Worm (Caenorhabditis elegans) whole organism, L4 larva: ENCODE data around the gene ric-4.

Source experiments
- F44E2.7 ChIP-seq: fragments of 200-800 bp; sonication (Bioruptor generic); IDR thresholded peaks from 2 replicates; pipeline ENCODE4 v2.1.2; 2022; ENCODE audit warnings: missing genetic modification characterization, missing compliant biosample characterization
- F49E8.2 ChIP-seq: sonication (generic microtip); optimal IDR thresholded peaks from 2 replicates; lab custom pipeline; 2016; ENCODE audit warnings: missing compliant biosample characterization, mild to moderate bottlenecking, missing genetic modification characterization, borderline replicate concordance
- R02D3.7 ChIP-seq: fragments of 150-350 bp; sonication (generic microtip); optimal IDR thresholded peaks from 3 replicates; lab custom pipeline; 2014; ENCODE audit warnings: missing biosample characterization, missing genetic modification characterization
- T20F7.1 ChIP-seq: fragments of 200-800 bp; sonication (Bioruptor generic); optimal IDR thresholded peaks from 2 replicates; lab custom pipeline; 2018; ENCODE audit warnings: mild to moderate bottlenecking, missing genetic modification characterization, missing compliant biosample characterization
- T26A8.4 ChIP-seq: fragments of 200-800 bp; sonication (Bioruptor generic); IDR thresholded peaks from 2 replicates; pipeline ENCODE4 v1.3.6; 2022; ENCODE audit warnings: missing genetic modification characterization, missing compliant biosample characterization
- Y105C5A.15 ChIP-seq: fragments of 200-800 bp; sonication (Bioruptor generic); IDR thresholded peaks from 2 replicates; pipeline ENCODE4 v1.3.6; 2022; ENCODE audit warnings: missing genetic modification characterization, missing compliant biosample characterization
- Y5F2A.4 ChIP-seq: fragments of 200-800 bp; sonication (Bioruptor generic); optimal IDR thresholded peaks from 2 replicates; lab custom pipeline; 2018; ENCODE audit warnings: mild to moderate bottlenecking, missing genetic modification characterization, missing compliant biosample characterization
- Y75B8A.6 ChIP-seq: fragments of 200-800 bp; sonication (Bioruptor generic); IDR thresholded peaks from 2 replicates; pipeline ENCODE4 v1.3.6; 2022; ENCODE audit warnings: missing genetic modification reagents, missing genetic modification characterization, missing compliant biosample characterization
- aha-1 ChIP-seq: fragments of 150-350 bp; peaks from one replicate; lab custom pipeline; 2014; ENCODE audit warnings: missing biosample characterization, missing genetic modification characterization
- ama-1 ChIP-seq: fragments of 150-350 bp; optimal IDR thresholded peaks from 2 replicates; lab custom pipeline; 2014; ENCODE audit warnings: inconsistent platforms, mixed read lengths
- arid-1 ChIP-seq: fragments of 200-800 bp; sonication (Bioruptor generic); conservative IDR thresholded peaks from 2 replicates; pipeline ENCODE4 v1.3.6; 2022; ENCODE audit warnings: missing genetic modification reagents, missing genetic modification characterization, missing compliant biosample characterization
- ceh-44 ChIP-seq: fragments of 200-800 bp; sonication (Bioruptor generic); IDR thresholded peaks from 2 replicates; pipeline ENCODE4 v1.3.6; 2022; ENCODE audit warnings: missing genetic modification reagents, missing genetic modification characterization, missing compliant biosample characterization
- ceh-82 ChIP-seq: sonication (generic microtip); optimal IDR thresholded peaks from 2 replicates; lab custom pipeline; 2017; ENCODE audit warnings: missing biosample characterization, missing genetic modification characterization
- ces-1 ChIP-seq: fragments of 150-350 bp; sonication (generic microtip); optimal IDR thresholded peaks from 4 replicates; lab custom pipeline; 2014; ENCODE audit warnings: missing biosample characterization, missing genetic modification reagents, missing genetic modification characterization
- cey-2 ChIP-seq: sonication (generic microtip); optimal IDR thresholded peaks from 3 replicates; lab custom pipeline; 2017; ENCODE audit warnings: missing genetic modification characterization, mild to moderate bottlenecking, missing compliant biosample characterization, antibody characterized with exemption, borderline replicate concordance; ENCODE audit not compliant: insufficient read depth
- daf-19 ChIP-seq: fragments of 200-800 bp; sonication (Bioruptor generic); conservative IDR thresholded peaks from 2 replicates; pipeline ENCODE4 v1.3.6; 2022; ENCODE audit warnings: missing genetic modification characterization, missing compliant biosample characterization
- dmd-8 ChIP-seq: fragments of 200-800 bp; sonication (Bioruptor generic); IDR thresholded peaks from 2 replicates; pipeline ENCODE4 v1.3.6; 2022; ENCODE audit warnings: missing genetic modification characterization, missing compliant biosample characterization
- dmd-9 ChIP-seq: fragments of 200-800 bp; sonication (Bioruptor generic); IDR thresholded peaks from 2 replicates; pipeline ENCODE4 v1.3.6; 2022; ENCODE audit warnings: missing genetic modification reagents, missing genetic modification characterization, missing compliant biosample characterization
- duxl-1 ChIP-seq: sonication (generic microtip); optimal IDR thresholded peaks from 2 replicates; lab custom pipeline; 2016; ENCODE audit warnings: mild to moderate bottlenecking, missing genetic modification characterization, moderate library complexity, missing compliant biosample characterization; ENCODE audit not compliant: poor library complexity
- egl-27 ChIP-seq: sonication (generic microtip); optimal IDR thresholded peaks from 3 replicates; lab custom pipeline; 2017; ENCODE audit warnings: missing biosample characterization, missing genetic modification reagents, missing genetic modification characterization
- fkh-10 ChIP-seq: fragments of 150-350 bp; optimal IDR thresholded peaks from 2 replicates; lab custom pipeline; 2014; ENCODE audit warnings: missing biosample characterization, missing genetic modification reagents, missing genetic modification characterization
- fos-1 ChIP-seq: fragments of 150-350 bp; optimal IDR thresholded peaks from 2 replicates; lab custom pipeline; 2014; ENCODE audit warnings: missing biosample characterization, missing genetic modification characterization
- gei-8 ChIP-seq: fragments of 200-800 bp; sonication (Bioruptor generic); optimal IDR thresholded peaks from 2 replicates; lab custom pipeline; 2018; ENCODE audit warnings: mild to moderate bottlenecking, missing genetic modification characterization, missing compliant biosample characterization
- hif-1 ChIP-seq, 2 experiments: sonication (generic microtip); optimal IDR thresholded peaks; 2 replicates each; lab custom pipeline; 2016 to 2017; ENCODE audit warnings: missing compliant biosample characterization in 2 of 2, missing genetic modification characterization in 2 of 2, missing genetic modification reagents in 2 of 2, missing genotype in 2 of 2, mild to moderate bottlenecking in 1 of 2
- hlh-11 ChIP-seq: fragments of 200-800 bp; sonication (Bioruptor generic); optimal IDR thresholded peaks from 2 replicates; lab custom pipeline; 2018; ENCODE audit warnings: mild to moderate bottlenecking, missing genetic modification characterization, missing compliant biosample characterization
- hmg-1.1 ChIP-seq: fragments of 200-800 bp; sonication (Bioruptor generic); IDR thresholded peaks from 2 replicates; pipeline ENCODE4 v1.3.6; 2022; ENCODE audit warnings: missing genetic modification reagents, missing genetic modification characterization, missing compliant biosample characterization
- jun-1 ChIP-seq: fragments of 150-350 bp; optimal IDR thresholded peaks from 2 replicates; lab custom pipeline; 2014; ENCODE audit warnings: missing biosample characterization, missing genetic modification reagents, missing genetic modification characterization
- lin-29 ChIP-seq: fragments of 200-800 bp; sonication (Bioruptor generic); IDR thresholded peaks from 2 replicates; pipeline ENCODE4 v1.3.6; 2022; ENCODE audit warnings: missing genetic modification reagents, missing genetic modification characterization, missing compliant biosample characterization
- lin-38 ChIP-seq: fragments of 200-800 bp; sonication (Bioruptor generic); IDR thresholded peaks from 2 replicates; pipeline ENCODE4 v1.3.6; 2022; ENCODE audit warnings: missing genetic modification reagents, missing genetic modification characterization, missing compliant biosample characterization
- lir-3 ChIP-seq: sonication (generic microtip); optimal IDR thresholded peaks from 2 replicates; lab custom pipeline; 2016; ENCODE audit warnings: mild to moderate bottlenecking, missing genetic modification characterization, missing compliant biosample characterization
- lsy-2 ChIP-seq, 2 experiments: fragments of 150-350 bp in 1 of 2; sonication (generic microtip) in 1 of 2; optimal IDR thresholded peaks; 2 replicates each; lab custom pipeline; 2014 to 2017; ENCODE audit warnings: missing biosample characterization in 2 of 2, missing genetic modification characterization in 2 of 2
- madf-5 ChIP-seq, 2 experiments: fragments of 200-800 bp; sonication (Bioruptor generic); IDR thresholded peaks; 2 replicates each; pipeline ENCODE4 v1.3.6; 2022; ENCODE audit warnings: missing compliant biosample characterization in 2 of 2, missing genetic modification characterization in 2 of 2
- mdl-1 ChIP-seq, 2 experiments: fragments of 150-350 bp in 1 of 2; sonication (generic microtip) in 1 of 2; optimal IDR thresholded peaks; 2 replicates each; lab custom pipeline; 2014 to 2017; ENCODE audit warnings: missing biosample characterization in 2 of 2, missing genetic modification characterization in 2 of 2
- mdt-29 ChIP-seq: fragments of 200-800 bp; sonication (Bioruptor generic); IDR thresholded peaks from 2 replicates; pipeline ENCODE4 v1.3.6; 2022; ENCODE audit warnings: missing genetic modification reagents, missing genetic modification characterization, missing compliant biosample characterization
- mxl-3 ChIP-seq: fragments of 200-800 bp; sonication (Bioruptor generic); optimal IDR thresholded peaks from 2 replicates; lab custom pipeline; 2018; ENCODE audit warnings: mild to moderate bottlenecking, missing genetic modification characterization, missing compliant biosample characterization
- nhr-10 ChIP-seq: fragments of 150-350 bp; optimal IDR thresholded peaks from 2 replicates; lab custom pipeline; 2014; ENCODE audit warnings: missing biosample characterization, missing genetic modification characterization
- nhr-25 ChIP-seq: sonication (generic microtip); optimal IDR thresholded peaks from 2 replicates; lab custom pipeline; 2017; ENCODE audit warnings: missing genetic modification characterization, mild to moderate bottlenecking, missing compliant biosample characterization, antibody characterized with exemption, moderate library complexity, borderline replicate concordance; ENCODE audit not compliant: insufficient read depth
- nhr-28 ChIP-seq: fragments of 150-350 bp; optimal IDR thresholded peaks from 2 replicates; lab custom pipeline; 2014; ENCODE audit warnings: missing biosample characterization, missing genetic modification characterization
- nhr-48 ChIP-seq: sonication (generic microtip); optimal IDR thresholded peaks from 2 replicates; lab custom pipeline; 2016; ENCODE audit warnings: mild to moderate bottlenecking, missing genetic modification characterization, missing compliant biosample characterization
- nhr-77 ChIP-seq: fragments of 150-350 bp; optimal IDR thresholded peaks from 2 replicates; lab custom pipeline; 2014; ENCODE audit warnings: missing biosample characterization, missing genetic modification characterization
- php-3 ChIP-seq: fragments of 200-800 bp; sonication (Bioruptor generic); IDR thresholded peaks from 2 replicates; pipeline ENCODE4 v1.3.6; 2022; ENCODE audit warnings: missing genetic modification reagents, missing genetic modification characterization, missing compliant biosample characterization
- saeg-2 ChIP-seq: fragments of 200-800 bp; sonication (Bioruptor generic); IDR thresholded peaks from 2 replicates; pipeline ENCODE4 v1.3.6; 2022; ENCODE audit warnings: missing genetic modification reagents, missing genetic modification characterization, missing compliant biosample characterization
- skn-1 ChIP-seq: fragments of 150-350 bp; optimal IDR thresholded peaks from 2 replicates; lab custom pipeline; 2014; ENCODE audit warnings: missing biosample characterization, missing genetic modification characterization
- spr-3 ChIP-seq: fragments of 200-800 bp; sonication (Bioruptor generic); optimal IDR thresholded peaks from 2 replicates; lab custom pipeline; 2018; ENCODE audit warnings: mild to moderate bottlenecking, missing genetic modification characterization, missing compliant biosample characterization
- unc-62 ChIP-seq, 3 experiments: fragments of 150-350 bp in 1 of 3; sonication (generic microtip); optimal IDR thresholded peaks in 2 of 3; peaks in 1 of 3; 1 replicate in 1 of 3; 2 replicates in 2 of 3; lab custom pipeline; 2014 to 2017; ENCODE audit warnings: missing biosample characterization in 3 of 3, missing genetic modification characterization in 3 of 3, missing genetic modification reagents in 3 of 3, missing genotype in 1 of 3
- zag-1 ChIP-seq: fragments of 150-350 bp; optimal IDR thresholded peaks from 2 replicates; lab custom pipeline; 2014; ENCODE audit warnings: missing biosample characterization, missing genetic modification characterization
- zfp-3 ChIP-seq: fragments of 200-800 bp; sonication (Bioruptor generic); conservative IDR thresholded peaks from 2 replicates; pipeline ENCODE4 v1.3.6; 2022; ENCODE audit warnings: missing genetic modification reagents, missing genetic modification characterization, missing compliant biosample characterization
- zip-11 ChIP-seq: fragments of 200-800 bp; sonication (Bioruptor generic); IDR thresholded peaks from 2 replicates; pipeline ENCODE4 v1.3.6; 2022; ENCODE audit warnings: missing genetic modification characterization, missing compliant biosample characterization
- ztf-7 ChIP-seq: fragments of 150-350 bp; optimal IDR thresholded peaks from 2 replicates; lab custom pipeline; 2014; ENCODE audit warnings: missing biosample characterization, missing genetic modification characterization

Gene ric-4

ce11 chrV:10238665-10239064 lies 31.4 kb downstream of the ric-4 start, which contains the start of gene fubl-1 (continued):
- TF ChIP-seq zag-1 (no peak), cey-2 (no peak), skn-1 (no peak), R02D3.7 (tag; lab: Kevin White, UChicago) (no peak), ceh-44 (GFP tag; lab: Robert Waterston, UW) (no peak), ama-1 (lab: Kevin White, UChicago) (peak; percentile 75), lsy-2 (tag; optimal IDR thresholded peaks at IDR 0.05; lab: Kevin White, UChicago) (peak in 1 of 2 experiments; percentile 19), mxl-3 (no peak), fos-1 (tag; lab: Kevin White, UChicago) (no peak), egl-27 (tag; lab: Kevin White, UChicago) (no peak), hmg-1.1 (GFP tag; lab: Robert Waterston, UW) (no peak), jun-1 (tag; lab: Kevin White, UChicago) (no peak), nhr-48 (tag; lab: Kevin White, UChicago) (no peak), zip-11 (GFP tag; lab: Robert Waterston, UW) (no peak), aha-1 (tag; lab: Kevin White, UChicago) (peak; percentile 82), lin-29 (GFP tag; lab: Robert Waterston, UW) (no peak)
- TF ChIP-seq, all 104 proteins: peak for 9

ce11 chrV:10237959-10238444 lies 32.1 kb downstream of the ric-4 start:
- TF ChIP-seq ces-1 (GFP tag; lab: Kevin White, UChicago), result no peak
- TF ChIP-seq gei-8 (GFP tag; lab: Kevin White, UChicago), result no peak
- TF ChIP-seq lir-3 (tag; lab: Kevin White, UChicago), result no peak
- TF ChIP-seq T20F7.1 (GFP tag; lab: Kevin White, UChicago), result no peak
- TF ChIP-seq Y105C5A.15 (GFP tag; lab: Robert Waterston, UW), result no peak
- no peak for TF ChIP-seq madf-5 (GFP tag; IDR thresholded peaks at IDR 0.05; lab: Robert Waterston, UW)
- TF ChIP-seq ama-1 (lab: Kevin White, UChicago), result peak; percentile 87
- TF ChIP-seq Y5F2A.4 (GFP tag; lab: Kevin White, UChicago), result peak; percentile 18
- TF ChIP-seq dmd-9 (GFP tag; lab: Robert Waterston, UW), result no peak
- peak; percentile 32; the same call in 1 of the 2 replicates for TF ChIP-seq daf-19 (GFP tag; lab: Robert Waterston, UW)
- TF ChIP-seq Y75B8A.6 (GFP tag; lab: Robert Waterston, UW), result 0 out of 2 replicates have a peak, but pooled peaks have one; percentile 79
- no peak for TF ChIP-seq zip-11 (GFP tag; lab: Robert Waterston, UW)
- 0 out of 2 replicates have a peak, but pooled peaks have one; percentile 6 for TF ChIP-seq arid-1 (GFP tag; lab: Robert Waterston, UW)
- TF ChIP-seq fkh-10 (GFP tag; lab: Kevin White, UChicago), result no peak
- TF ChIP-seq nhr-28 (tag; lab: Kevin White, UChicago), result no peak
- TF ChIP-seq lin-38 (GFP tag; lab: Robert Waterston, UW), result peak; percentile 67
- TF ChIP-seq saeg-2, result no peak
- no peak for TF ChIP-seq T26A8.4 (GFP tag; lab: Robert Waterston, UW)
- TF ChIP-seq dmd-8 (GFP tag; lab: Robert Waterston, UW), result no peak; the same call in 1 of the 2 replicates
- peak; percentile 33; the same call in 1 of the 2 replicates for TF ChIP-seq mdt-29
- no peak for TF ChIP-seq hif-1 (tag; optimal IDR thresholded peaks at IDR 0.05; lab: Kevin White, UChicago)
- no peak for TF ChIP-seq hlh-11 (tag; lab: Kevin White, UChicago)
- no peak for TF ChIP-seq nhr-25 (tag; lab: Kevin White, UChicago)
- no peak for TF ChIP-seq nhr-10
- TF ChIP-seq spr-3 (GFP tag; lab: Kevin White, UChicago), result no peak
- no peak for TF ChIP-seq ceh-82 (tag; lab: Kevin White, UChicago)
- TF ChIP-seq F49E8.2 (tag; lab: Kevin White, UChicago), result peak; percentile 48
- TF ChIP-seq unc-62 (GFP tag; optimal IDR thresholded peaks at IDR 0.05 in 1 of 2; lab: Kevin White, UChicago), result no peak
- TF ChIP-seq unc-62 (tag; optimal IDR thresholded peaks at IDR 0.05; lab: Kevin White, UChicago), result no peak
- TF ChIP-seq mdl-1 (tag; optimal IDR thresholded peaks at IDR 0.05; lab: Kevin White, UChicago), result no peak
- no peak for TF ChIP-seq zfp-3 (GFP tag; lab: Robert Waterston, UW)
- TF ChIP-seq ztf-7, result no peak
- TF ChIP-seq F44E2.7 (GFP tag; lab: Robert Waterston, UW), result no peak
- no peak for TF ChIP-seq duxl-1 (tag; lab: Kevin White, UChicago)
- TF ChIP-seq php-3 (GFP tag; lab: Robert Waterston, UW), result no peak
- TF ChIP-seq nhr-77 (tag; lab: Kevin White, UChicago), result no peak
